Fruit fly (Drosophila melanogaster): ENCODE data around the gene Jon99Cii.

Jon99Cii gene

dm6 chr3R:29894393-29894792 is 30.0 kb downstream of the Jon99Cii start (continued):
- TF ChIP-seq HLH4C (GFP tag; IDR thresholded peaks at IDR 0.05; ENCODE audit: partially characterized antibody) (no peak), Hr3 (GFP tag; optimal IDR thresholded peaks at IDR 0.05) (peak; percentile 29), Spps (tag; optimal IDR thresholded peaks at IDR 0.05) (no peak), CG14050 (GFP tag; IDR thresholded peaks at IDR 0.05) (no peak; the same call in 2 of the 3 replicates), tx (GFP tag; optimal IDR thresholded peaks at IDR 0.05) (no peak), CG9727 (GFP tag; optimal IDR thresholded peaks at IDR 0.05) (peak; percentile 34), CG17186 (GFP tag; optimal IDR thresholded peaks at IDR 0.05) (no peak), p53 (GFP tag; optimal IDR thresholded peaks at IDR 0.05) (no peak), gcm2 (GFP tag; optimal IDR thresholded peaks at IDR 0.05) (no peak), bcd (GFP tag; optimal IDR thresholded peaks at IDR 0.05) (peak; percentile 67), dimm (GFP tag; IDR thresholded peaks at IDR 0.05) (no peak), ap (GFP tag; IDR thresholded peaks at IDR 0.05) (no peak), Nf-YB (GFP tag; optimal IDR thresholded peaks at IDR 0.05) (peak; percentile 21), Jarid2 (GFP tag; optimal IDR thresholded peaks at IDR 0.05) (no peak), al (GFP tag; IDR thresholded peaks at IDR 0.05) (peak; percentile 76), ara (GFP tag; IDR thresholded peaks at IDR 0.05) (no peak), br (optimal IDR thresholded peaks at IDR 0.05) (no peak), Bgb (GFP tag; IDR thresholded peaks at IDR 0.05; ENCODE audit: partially characterized antibody) (no peak), Ets97D (GFP tag; optimal IDR thresholded peaks at IDR 0.05) (no peak), Lim3 (GFP tag; IDR thresholded peaks at IDR 0.05) (no peak), B-H1 (GFP tag; IDR thresholded peaks at IDR 0.05) (0 out of 3 replicates have a peak, but pooled peaks have one; percentile 25), CG14667 (GFP tag; IDR thresholded peaks at IDR 0.05) (peak; percentile 43; the same call in 1 of the 2 replicates), Hmr (GFP tag; optimal IDR thresholded peaks at IDR 0.05) (peak; percentile 67), ind (GFP tag; optimal IDR thresholded peaks at IDR 0.05) (peak; percentile 63), eyg (GFP tag; optimal IDR thresholded peaks at IDR 0.05) (no peak), ERR (GFP tag; optimal IDR thresholded peaks at IDR 0.05) (no peak), Neu2 (GFP tag; optimal IDR thresholded peaks at IDR 0.05; ENCODE audit: borderline replicate concordance) (no peak), Med (GFP tag) (peak; percentile 90), CG12219 (GFP tag; optimal IDR thresholded peaks at IDR 0.05) (peak; percentile 35), Oaz (GFP tag; IDR thresholded peaks at IDR 0.05) (0 out of 2 replicates have a peak, but pooled peaks have one; percentile 22), CG15514 (GFP tag; optimal IDR thresholded peaks at IDR 0.05) (peak; percentile 23), CoRest (tag; optimal IDR thresholded peaks at IDR 0.05) (peak; percentile 76), Myb (GFP tag; optimal IDR thresholded peaks at IDR 0.05) (peak; percentile 32), Abd-B (GFP tag; optimal IDR thresholded peaks at IDR 0.05) (peak; percentile 48), nerfin-1 (tag; optimal IDR thresholded peaks at IDR 0.05) (peak; percentile 37), pros (GFP tag; optimal IDR thresholded peaks at IDR 0.05) (no peak), rib (GFP tag; IDR thresholded peaks at IDR 0.05) (no peak), BtbVII (GFP tag; optimal IDR thresholded peaks at IDR 0.05) (peak; percentile 58), CG15073 (GFP tag; optimal IDR thresholded peaks at IDR 0.05) (no peak), kay (GFP tag; optimal IDR thresholded peaks at IDR 0.05) (peak; percentile 10), CG31365 (tag; optimal IDR thresholded peaks at IDR 0.05) (peak; percentile 9), ato (GFP tag; IDR thresholded peaks at IDR 0.05; ENCODE audit: partially characterized antibody) (no peak), cad (GFP tag; optimal IDR thresholded peaks at IDR 0.05) (no peak), Sox102F (GFP tag; optimal IDR thresholded peaks at IDR 0.05) (peak; percentile 72), CG1603 (tag; optimal IDR thresholded peaks at IDR 0.05) (peak; percentile 52), Camta (GFP tag; optimal IDR thresholded peaks at IDR 0.05) (peak; percentile 27), klu (GFP tag; IDR thresholded peaks at IDR 0.05) (peak; percentile 43), peb (GFP tag; IDR thresholded peaks at IDR 0.05) (no peak), CG15696 (tag; optimal IDR thresholded peaks at IDR 0.05) (peak; percentile 16), Lpt (GFP tag; optimal IDR thresholded peaks at IDR 0.05) (no peak), btn (GFP tag; optimal IDR thresholded peaks at IDR 0.05) (no peak), lab (GFP tag; optimal IDR thresholded peaks at IDR 0.05) (peak; percentile 69)
